Fruit fly (Drosophila melanogaster) Kc167 (cell line): ENCODE results near the gene CG34436.

Experiments used
- Myc ChIP-seq: fragments of >200 bp; optimal IDR thresholded peaks from 2 replicates; lab custom pipeline; 2017; ENCODE audit warnings: missing external identifiers
- Sin3A ChIP-seq: fragments of >200 bp; optimal IDR thresholded peaks from 2 replicates; lab custom pipeline; 2018; ENCODE audit warnings: missing external identifiers
- h ChIP-seq: fragments of >200 bp; optimal IDR thresholded peaks from 3 replicates; lab custom pipeline; 2018; ENCODE audit warnings: missing external identifiers
- insv ChIP-seq: fragments of >200 bp; optimal IDR thresholded peaks from 3 replicates; lab custom pipeline; 2018; ENCODE audit warnings: missing external identifiers
- psq ChIP-seq: fragments of >200 bp; optimal IDR thresholded peaks from 2 replicates; lab custom pipeline; 2017; ENCODE audit warnings: missing external identifiers

DNA sequence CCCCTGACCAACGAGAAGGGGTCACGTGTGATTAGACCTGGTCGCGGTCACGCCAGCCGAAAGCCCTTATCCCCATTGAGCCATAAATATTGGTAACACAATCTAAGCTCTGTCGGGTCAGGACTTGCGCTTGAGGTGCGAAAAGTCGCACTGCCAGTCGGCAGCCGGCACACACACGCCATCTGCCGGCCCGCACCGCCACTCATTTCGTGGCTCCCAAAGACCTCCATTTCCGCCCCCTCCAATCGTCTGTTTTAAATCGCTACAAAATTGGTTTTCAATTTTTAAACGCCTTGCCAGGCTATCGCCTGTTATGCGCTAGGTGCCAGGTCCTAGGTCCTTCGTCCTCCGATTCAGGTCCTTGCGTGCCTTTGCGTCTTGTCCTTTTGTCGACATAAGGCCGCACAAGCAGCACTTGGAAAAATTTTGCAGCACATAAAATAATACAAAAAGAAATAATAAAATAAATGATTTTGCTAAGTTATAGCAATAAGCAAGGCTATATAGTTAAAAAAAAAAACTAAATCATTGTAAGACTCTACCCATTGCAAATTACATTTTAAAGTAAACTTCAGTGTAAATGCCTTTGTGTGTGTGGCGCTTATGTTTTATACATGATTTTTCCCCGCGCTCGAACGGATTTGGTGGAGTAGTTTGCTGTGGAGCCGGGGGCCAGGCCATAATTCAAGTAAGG, 34.9 kb downstream of the CG34436 start:
- TF ChIP-seq Sin3A (lab: Kevin White, UChicago) = no peak
- no peak for TF ChIP-seq h
- TF ChIP-seq insv (lab: Kevin White, UChicago) = no peak
- TF ChIP-seq psq = no peak
- TF ChIP-seq Myc (lab: Kevin White, UChicago) = no peak
